Worm (Caenorhabditis elegans): Measurements from ENCODE around the gene ZK131.11.

The ZK131.11 gene

ce11 chrII:13847366-13847765 is 55.3 kb downstream of the ZK131.11 start:
- no peak for TF ChIP-seq unc-62 (GFP tag; optimal IDR thresholded peaks at IDR 0.05)

DNA sequence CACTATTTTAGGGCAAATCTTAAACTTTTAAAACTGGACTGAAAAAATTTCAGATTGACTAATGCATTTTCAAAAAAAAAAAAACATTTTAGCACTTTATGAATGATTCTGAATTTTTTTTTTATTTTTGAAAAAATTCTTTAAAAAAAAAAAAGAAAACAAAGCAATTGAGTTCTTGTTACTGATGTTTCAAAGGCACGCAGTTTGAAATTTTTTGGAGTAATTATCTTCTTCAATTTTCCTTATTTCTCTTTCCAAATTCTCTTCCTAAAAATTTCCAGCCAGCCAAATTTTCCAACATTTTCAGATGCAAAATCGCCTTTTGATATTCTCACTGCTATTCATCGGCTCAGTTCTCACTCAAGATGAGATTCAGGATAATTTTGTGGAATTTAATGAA is 60.0 kb downstream of the ZK131.11 start, which contains the start of gene F08G2.8:
Gene F08G2.8 (plus strand): TSS at position 301 of the 400 bp plus-strand sequence.
- TF ChIP-seq unc-62 (GFP tag; optimal IDR thresholded peaks at IDR 0.05): no peak

DNA sequence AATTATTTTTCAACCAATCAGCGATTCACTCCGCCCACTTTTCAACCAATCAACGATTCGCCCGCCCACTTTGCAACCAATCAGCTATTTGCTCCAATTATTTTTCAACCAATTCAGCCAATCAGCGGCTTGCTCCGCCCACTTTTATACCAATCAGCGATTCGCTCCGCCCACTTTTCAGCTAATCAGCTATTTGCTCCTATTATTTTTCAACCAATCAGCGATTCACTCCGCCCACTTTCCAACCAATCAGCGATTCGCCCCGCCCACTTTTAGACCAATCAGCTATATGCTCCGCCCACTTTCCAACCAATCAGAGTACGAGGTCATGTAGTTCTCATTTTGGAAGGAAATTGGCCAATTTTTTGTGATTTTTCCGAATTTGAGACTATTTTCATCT is 63.3 kb downstream of the ZK131.11 start:
- TF ChIP-seq unc-62 (GFP tag; optimal IDR thresholded peaks at IDR 0.05): no peak

DNA sequence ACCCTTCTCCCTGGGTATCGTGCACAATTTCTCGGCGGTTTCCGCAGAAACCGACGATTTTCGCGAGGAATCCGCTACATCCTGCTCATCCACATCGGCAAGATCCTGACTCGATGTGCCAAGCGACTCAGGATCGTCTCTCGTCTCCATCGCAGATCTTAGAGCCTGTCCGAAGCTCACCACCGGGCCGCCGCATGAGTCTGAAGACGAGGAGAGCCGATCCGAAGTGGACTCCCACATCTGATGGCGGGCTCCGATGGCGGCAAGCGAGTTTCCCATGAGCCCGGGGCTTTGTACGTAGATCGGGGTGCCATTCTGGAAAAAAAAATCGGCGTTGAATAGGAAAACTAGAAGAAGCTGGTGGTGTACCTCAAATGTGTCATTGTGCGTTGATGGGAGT is 66.3 kb downstream of the ZK131.11 start:
- TF ChIP-seq unc-62 (GFP tag; optimal IDR thresholded peaks at IDR 0.05): no peak

DNA sequence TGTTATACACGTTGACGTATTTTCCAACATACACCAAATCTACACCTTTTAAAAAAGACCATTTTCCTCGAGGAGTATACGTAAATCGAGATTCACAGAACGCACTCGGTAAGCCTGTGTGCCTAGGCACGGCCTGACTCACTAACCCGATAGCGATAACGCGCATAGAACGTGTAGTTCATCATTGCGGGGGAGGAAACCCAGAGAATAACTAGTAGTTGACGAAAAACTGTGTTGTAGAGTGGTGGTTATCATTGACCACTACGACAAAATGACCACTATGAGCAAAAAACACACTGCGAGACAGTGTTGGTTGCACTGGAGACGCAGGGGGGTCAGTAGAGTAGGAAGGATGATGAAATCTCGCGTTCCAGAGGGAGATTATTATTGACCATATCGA is 67.8 kb downstream of the ZK131.11 start:
- no peak for TF ChIP-seq unc-62 (GFP tag; optimal IDR thresholded peaks at IDR 0.05)

ce11 chrII:13860900-13861299 is 68.9 kb downstream of the ZK131.11 start:
- no peak for TF ChIP-seq unc-62 (GFP tag; optimal IDR thresholded peaks at IDR 0.05)

DNA sequence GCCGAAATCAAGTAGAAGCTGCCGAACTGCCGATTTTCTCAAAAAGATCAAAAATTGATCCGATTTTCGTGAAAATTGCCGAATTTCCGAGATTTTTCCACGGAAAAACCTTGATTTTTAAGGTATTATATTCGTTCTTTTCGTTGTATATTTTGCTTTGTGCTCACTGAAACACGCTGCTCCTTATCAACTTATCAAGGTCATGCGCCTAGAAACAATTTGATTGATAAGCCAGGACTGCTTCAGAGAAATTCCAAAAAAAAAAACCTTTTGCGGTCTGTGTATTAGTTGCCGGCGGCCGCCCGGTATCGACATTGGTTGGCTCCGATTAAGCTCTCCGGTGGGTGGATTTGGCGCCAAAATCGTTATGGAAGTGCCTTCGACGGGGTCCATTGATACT is 70.4 kb downstream of the ZK131.11 start:
- no peak for TF ChIP-seq unc-62 (GFP tag; optimal IDR thresholded peaks at IDR 0.05)
